Worm (Caenorhabditis elegans) whole organism, young adult: Measurements from ENCODE around the gene Y73B6BL.47.

Experiments used
- B0261.1 ChIP-seq: sonication (generic microtip); optimal IDR thresholded peaks from 2 replicates; lab custom pipeline; 2016; ENCODE audit warnings: mild to moderate bottlenecking, missing genetic modification characterization, moderate library complexity, missing compliant biosample characterization
- B0336.3 ChIP-seq: fragments of 200-800 bp; sonication (Bioruptor generic); IDR thresholded peaks from 2 replicates; pipeline ENCODE4 v1.3.6; 2022; ENCODE audit warnings: missing genetic modification characterization, missing compliant biosample characterization
- F22D6.2 ChIP-seq: sonication (generic microtip); optimal IDR thresholded peaks from 2 replicates; lab custom pipeline; 2016; ENCODE audit warnings: mild to moderate bottlenecking, missing genetic modification characterization, missing compliant biosample characterization
- F37B4.10 ChIP-seq: fragments of 200-800 bp; sonication (Bioruptor generic); IDR thresholded peaks from 2 replicates; pipeline ENCODE4 v1.3.6; 2022; ENCODE audit warnings: missing genetic modification characterization, missing compliant biosample characterization
- Y53G8AR.9 ChIP-seq: fragments of 200-800 bp; sonication (Bioruptor generic); conservative IDR thresholded peaks from 2 replicates; pipeline ENCODE4 v1.3.6; 2022; ENCODE audit warnings: missing genetic modification reagents, missing genetic modification characterization, missing compliant biosample characterization
- ama-1 ChIP-seq, 3 experiments: fragments of 150-350 bp in 1 of 3; sonication (generic microtip) in 2 of 3; optimal IDR thresholded peaks; 2 replicates each; lab custom pipeline; 2014 to 2018; ENCODE audit warnings: missing biosample characterization in 2 of 3, missing genetic modification characterization in 2 of 3, missing genetic modification reagents in 2 of 3
- cebp-1 ChIP-seq, 2 experiments: fragments of 200-800 bp in 1 of 2; sonication (Bioruptor generic) in 1 of 2; sonication (generic microtip) in 1 of 2; IDR thresholded peaks in 1 of 2; optimal IDR thresholded peaks in 1 of 2; 2 replicates each; pipeline versions ENCODE4 v1.3.6 to Lab custom; 2017 to 2022; ENCODE audit warnings: missing compliant biosample characterization in 2 of 2, missing genetic modification characterization in 2 of 2, mild to moderate bottlenecking in 1 of 2, missing genetic modification reagents in 1 of 2, moderate library complexity in 1 of 2
- egl-18 ChIP-seq: fragments of 200-800 bp; sonication (Bioruptor generic); IDR thresholded peaks from 2 replicates; pipeline ENCODE4 v1.3.6; 2022; ENCODE audit warnings: missing genetic modification reagents, missing genetic modification characterization, missing compliant biosample characterization
- hrde-1 ChIP-seq: sonication (generic microtip); optimal IDR thresholded peaks from 2 replicates; lab custom pipeline; 2016; ENCODE audit warnings: missing genetic modification characterization, mild to moderate bottlenecking, missing compliant biosample characterization, moderate library complexity, missing genotype, missing genetic modification reagents, borderline replicate concordance
- let-526 ChIP-seq: fragments of 200-800 bp; sonication (Bioruptor generic); IDR thresholded peaks from 2 replicates; pipeline ENCODE4 v1.3.6; 2022; ENCODE audit warnings: missing genetic modification reagents, missing genetic modification characterization, missing compliant biosample characterization
- madf-6 ChIP-seq: fragments of 200-800 bp; sonication (Bioruptor generic); IDR thresholded peaks from 2 replicates; pipeline ENCODE4 v1.3.6; 2022; ENCODE audit warnings: missing genetic modification reagents, missing genetic modification characterization, missing compliant biosample characterization
- unc-62 ChIP-seq: fragments of 150-350 bp; optimal IDR thresholded peaks from 2 replicates; lab custom pipeline; 2014; ENCODE audit warnings: missing biosample characterization, missing genetic modification reagents, missing genetic modification characterization

ce11 chrIV:6342431-6342830 lies 19.3 kb upstream of the Y73B6BL.47 start, which contains the start of gene Y73B6BL.288:
- TF ChIP-seq let-526 (GFP tag; lab: Robert Waterston, UW) (no peak), B0261.1 (tag; lab: Kevin White, UChicago) (no peak), egl-18 (GFP tag; lab: Robert Waterston, UW) (no peak), Y53G8AR.9 (GFP tag; lab: Robert Waterston, UW) (no peak), F37B4.10 (GFP tag; lab: Robert Waterston, UW) (no peak), cebp-1 (GFP tag; IDR thresholded peaks at IDR 0.05; lab: Robert Waterston, UW) (no peak), cebp-1 (tag; optimal IDR thresholded peaks at IDR 0.05; lab: Kevin White, UChicago) (no peak), ama-1 (optimal IDR thresholded peaks at IDR 0.05; lab: Kevin White, UChicago) (no peak), ama-1 (GFP tag; optimal IDR thresholded peaks at IDR 0.05; lab: Kevin White, UChicago) (no peak), hrde-1 (tag; lab: Kevin White, UChicago) (no peak), F22D6.2 (tag; lab: Kevin White, UChicago) (no peak), madf-6 (GFP tag; lab: Robert Waterston, UW) (no peak), unc-62 (GFP tag; lab: Kevin White, UChicago) (no peak), B0336.3 (GFP tag; lab: Robert Waterston, UW) (no peak)
